Worm (Caenorhabditis elegans) whole organism, L4/young adult: ENCODE results near the gene AH9.3.

Experiments used
- W03F9.2 ChIP-seq: fragments of 150-350 bp; optimal IDR thresholded peaks from 2 replicates; lab custom pipeline; 2014; ENCODE audit warnings: missing biosample characterization, missing genetic modification characterization
- dao-5 ChIP-seq: sonication (generic microtip); optimal IDR thresholded peaks from 2 replicates; lab custom pipeline; 2016; ENCODE audit warnings: missing genotype, missing genetic modification characterization, moderate library complexity, missing compliant biosample characterization
- him-1 ChIP-seq: sonication (generic microtip); optimal IDR thresholded peaks from 2 replicates; lab custom pipeline; 2016; ENCODE audit warnings: missing genotype, missing genetic modification reagents, missing genetic modification characterization, missing compliant biosample characterization

ce11 chrX:2210164-2210563 lies 50.7 kb downstream of the AH9.3 start:
- TF ChIP-seq dao-5 (no peak), him-1 (no peak), W03F9.2 (tag; lab: Kevin White, UChicago) (no peak)
